Worm (Caenorhabditis elegans) whole organism, midembryonic: ENCODE measurements around the gene hnd-1.

ENCODE experiments used
- T22C8.4 ChIP-seq: fragments of 200-800 bp; sonication (Bioruptor generic); IDR thresholded peaks from 2 replicates; pipeline ENCODE4 v1.3.6; 2022; ENCODE audit warnings: missing genetic modification characterization, missing compliant biosample characterization
- flt-1 ChIP-seq: fragments of 200-800 bp; sonication (Bioruptor generic); IDR thresholded peaks from 2 replicates; pipeline ENCODE4 v1.3.6; 2022; ENCODE audit warnings: missing genetic modification characterization, missing compliant biosample characterization
- klf-2 ChIP-seq: fragments of 200-800 bp; sonication (Bioruptor generic); conservative IDR thresholded peaks from 2 replicates; pipeline ENCODE4 v1.3.6; 2022; ENCODE audit warnings: missing genetic modification reagents, missing genetic modification characterization, missing compliant biosample characterization
- med-1 ChIP-seq: sonication (generic microtip); optimal IDR thresholded peaks from 2 replicates; lab custom pipeline; 2017; ENCODE audit warnings: missing genetic modification characterization, mild to moderate bottlenecking, missing compliant biosample characterization, antibody characterized with exemption, missing genetic modification reagents; ENCODE audit not compliant: insufficient read depth
- ref-1 ChIP-seq: fragments of 200-800 bp; sonication (Bioruptor generic); conservative IDR thresholded peaks from 2 replicates; pipeline ENCODE4 v1.3.6; 2022; ENCODE audit warnings: missing genetic modification reagents, missing genetic modification characterization, missing compliant biosample characterization

DNA sequence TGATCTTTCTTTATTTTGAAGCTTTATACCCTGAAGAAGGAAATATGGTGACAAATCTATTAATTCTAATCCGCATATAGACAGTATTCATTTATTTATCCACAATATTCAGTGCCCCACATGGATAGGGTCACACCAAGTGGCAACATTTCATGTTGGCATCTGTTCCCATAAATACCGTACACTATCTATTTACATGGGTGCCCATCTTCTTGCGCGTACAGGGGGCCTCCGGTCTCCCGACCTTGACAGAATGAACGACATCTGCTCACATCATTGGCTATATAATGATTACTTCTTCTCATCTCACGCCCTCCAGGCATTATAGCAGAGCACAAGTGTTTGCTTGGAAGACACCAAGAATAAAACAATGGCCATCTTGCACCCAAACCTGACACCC lies 8.8 kb upstream of the hnd-1 start:
- TF ChIP-seq med-1 = no peak
- TF ChIP-seq flt-1 (GFP tag; lab: Robert Waterston, UW) = no peak
- TF ChIP-seq T22C8.4 (GFP tag; lab: Robert Waterston, UW) = no peak
- no peak for TF ChIP-seq klf-2 (GFP tag; lab: Robert Waterston, UW)
- TF ChIP-seq ref-1 (GFP tag; lab: Robert Waterston, UW) = no peak
